Worm (Caenorhabditis elegans) whole organism, L2 larva: ENCODE results near the gene abi-1.

ENCODE experiments used
- R02D3.7 ChIP-seq: fragments of 150-350 bp; optimal IDR thresholded peaks from 2 replicates; lab custom pipeline; 2014; ENCODE audit warnings: missing biosample characterization, missing genetic modification characterization
- elt-1 ChIP-seq: fragments of 150-350 bp; optimal IDR thresholded peaks from 2 replicates; lab custom pipeline; 2014; ENCODE audit warnings: missing biosample characterization, missing genetic modification characterization
- fos-1 ChIP-seq: fragments of 150-350 bp; optimal IDR thresholded peaks from 2 replicates; lab custom pipeline; 2014; ENCODE audit warnings: missing biosample characterization, missing genetic modification characterization
- lin-13 ChIP-seq: fragments of 150-350 bp; optimal IDR thresholded peaks from 2 replicates; lab custom pipeline; 2014; ENCODE audit warnings: missing biosample characterization, missing genetic modification reagents, missing genetic modification characterization
- lsy-2 ChIP-seq, 2 experiments: fragments of 150-350 bp in 1 of 2; sonication (generic microtip) in 1 of 2; optimal IDR thresholded peaks; 2 replicates each; lab custom pipeline; 2014 to 2017; ENCODE audit warnings: missing biosample characterization in 2 of 2, missing genetic modification characterization in 2 of 2
- mbf-1 ChIP-seq: sonication (generic microtip); optimal IDR thresholded peaks from 2 replicates; lab custom pipeline; 2017; ENCODE audit warnings: missing biosample characterization, missing genetic modification characterization
- mdl-1 ChIP-seq, 2 experiments: fragments of 150-350 bp in 1 of 2; sonication (generic microtip) in 1 of 2; optimal IDR thresholded peaks; 2 replicates each; lab custom pipeline; 2017; ENCODE audit warnings: missing biosample characterization in 2 of 2, missing genetic modification characterization in 2 of 2
- unc-62 ChIP-seq: fragments of 150-350 bp; optimal IDR thresholded peaks from 2 replicates; lab custom pipeline; 2014; ENCODE audit warnings: missing biosample characterization, missing genetic modification reagents, missing genetic modification characterization
- zag-1 ChIP-seq: fragments of 150-350 bp; optimal IDR thresholded peaks from 2 replicates; lab custom pipeline; 2014; ENCODE audit warnings: missing biosample characterization, missing genetic modification characterization

DNA sequence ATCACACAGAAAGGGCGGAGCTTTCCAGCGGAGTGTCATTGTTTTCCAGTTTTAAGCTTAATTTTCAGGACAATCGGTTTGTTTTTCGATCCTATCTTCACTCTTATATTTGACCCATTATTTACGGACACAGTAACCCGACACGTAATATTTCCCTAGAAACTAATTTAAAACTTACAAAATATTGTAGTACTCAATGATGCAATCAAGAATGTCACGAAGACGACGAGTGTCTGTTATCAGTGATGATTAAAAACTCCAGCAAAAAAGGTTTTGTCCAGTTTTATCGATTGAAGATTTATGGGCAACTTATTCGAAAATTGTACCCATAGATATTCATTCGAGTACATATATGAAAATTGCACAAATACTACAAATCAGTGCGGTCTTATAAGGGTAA, 40.4 kb upstream of the abi-1 start, which contains the start of gene B0244.17:
- TF ChIP-seq unc-62 (GFP tag; lab: Kevin White, UChicago) = no peak
- no peak for TF ChIP-seq lin-13
- no peak for TF ChIP-seq mdl-1 (tag; optimal IDR thresholded peaks at IDR 0.05; lab: Kevin White, UChicago)
- TF ChIP-seq lsy-2 (tag; optimal IDR thresholded peaks at IDR 0.05; lab: Kevin White, UChicago) = no peak
- TF ChIP-seq R02D3.7 (tag; lab: Kevin White, UChicago) = no peak
- TF ChIP-seq mbf-1 (tag; lab: Kevin White, UChicago) = no peak
- TF ChIP-seq zag-1 = no peak
- TF ChIP-seq elt-1 (tag; lab: Kevin White, UChicago) = no peak
- TF ChIP-seq fos-1 = peak; percentile 73
